Fruit fly (Drosophila melanogaster): Measurements from ENCODE around the gene CG13694.

DNA sequence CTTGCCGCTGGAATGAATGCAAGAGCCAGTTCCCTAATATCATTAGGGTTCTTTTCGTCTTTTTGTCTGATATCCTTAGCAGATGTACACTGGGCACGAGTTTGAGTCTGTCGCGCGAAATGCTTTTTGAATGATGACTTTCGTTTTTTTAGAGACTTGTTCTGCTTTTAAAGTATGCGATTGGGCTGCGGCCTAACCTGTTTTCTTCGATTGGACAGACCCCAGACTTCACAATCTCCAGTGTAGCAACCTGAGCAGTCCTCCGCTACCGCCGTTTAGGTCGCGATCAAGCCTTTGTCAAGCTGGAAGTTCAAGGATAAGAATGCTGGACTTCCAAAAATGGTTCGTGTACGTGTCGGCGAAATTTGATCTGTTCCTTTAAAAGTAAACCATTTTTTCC is 27.8 kb downstream of the CG13694 start:
- TF ChIP-seq psq (optimal IDR thresholded peaks at IDR 0.05) (no peak), pan (optimal IDR thresholded peaks at IDR 0.05) (no peak), usp (GFP tag; optimal IDR thresholded peaks at IDR 0.05) (no peak), CG8478 (optimal IDR thresholded peaks at IDR 0.05) (no peak)

Measured in whole organism.